Fruit fly (Drosophila melanogaster) whole organism, prepupa: ENCODE results near the gene Sarm.

Experiments
- CG10631 ChIP-seq: fragments of 200-800 bp; sonication (Bioruptor generic); optimal IDR thresholded peaks from 2 replicates; lab custom pipeline; 2016; ENCODE audit warnings: missing biosample characterization, missing genetic modification characterization
- CG11902 ChIP-seq: fragments of 200-800 bp; sonication (Bioruptor generic); optimal IDR thresholded peaks from 3 replicates; lab custom pipeline; 2016; ENCODE audit warnings: missing biosample characterization, missing genetic modification characterization
- CG15336 ChIP-seq: fragments of 200-800 bp; sonication (Bioruptor generic); IDR thresholded peaks from 2 replicates; pipeline ENCODE4 v1.3.6; 2022; ENCODE audit warnings: missing biosample characterization, missing genetic modification characterization
- CG16779 ChIP-seq: fragments of 200-800 bp; sonication (Bioruptor generic); optimal IDR thresholded peaks from 3 replicates; lab custom pipeline; 2017; ENCODE audit warnings: missing biosample characterization, mild to moderate bottlenecking, missing genetic modification characterization
- CG3032 ChIP-seq: fragments of 200-800 bp; optimal IDR thresholded peaks from 2 replicates; lab custom pipeline; 2019; ENCODE audit warnings: missing biosample characterization, mild to moderate bottlenecking, missing genetic modification characterization, moderate library complexity
- CG32006 ChIP-seq: fragments of 200-800 bp; sonication (Bioruptor generic); optimal IDR thresholded peaks from 3 replicates; lab custom pipeline; 2017; ENCODE audit warnings: missing biosample characterization, mild to moderate bottlenecking, missing genetic modification characterization
- CG34406 ChIP-seq: fragments of 200-800 bp; sonication (Bioruptor generic); optimal IDR thresholded peaks from 3 replicates; lab custom pipeline; 2016; ENCODE audit warnings: missing biosample characterization, missing genetic modification characterization
- CG6163 ChIP-seq: fragments of 200-800 bp; sonication (Bioruptor generic); IDR thresholded peaks from 3 replicates; pipeline ENCODE4 v1.3.6; 2022; ENCODE audit warnings: missing biosample characterization, missing genetic modification characterization
- CG7368 ChIP-seq: fragments of 200-800 bp; sonication (Bioruptor generic); optimal IDR thresholded peaks from 3 replicates; lab custom pipeline; 2016; ENCODE audit warnings: missing biosample characterization, missing genetic modification characterization
- Ets96B ChIP-seq: fragments of 200-800 bp; optimal IDR thresholded peaks from 2 replicates; lab custom pipeline; 2019; ENCODE audit warnings: missing biosample characterization, mild to moderate bottlenecking, missing genetic modification characterization, moderate library complexity
- Hr38 ChIP-seq: sonication (Bioruptor generic); optimal IDR thresholded peaks from 2 replicates; lab custom pipeline; 2016; ENCODE audit warnings: missing biosample characterization, missing genetic modification characterization
- Hr4 ChIP-seq: fragments of 200-800 bp; sonication (Bioruptor generic); optimal IDR thresholded peaks from 3 replicates; lab custom pipeline; 2016; ENCODE audit warnings: missing biosample characterization, missing genetic modification characterization
- OdsH ChIP-seq: fragments of 200-800 bp; sonication (Bioruptor generic); optimal IDR thresholded peaks from 3 replicates; lab custom pipeline; 2016; ENCODE audit warnings: missing biosample characterization, missing genetic modification characterization
- Smox ChIP-seq: fragments of 200-800 bp; sonication (Bioruptor generic); optimal IDR thresholded peaks from 3 replicates; lab custom pipeline; 2016; ENCODE audit warnings: missing biosample characterization, missing genetic modification characterization
- Sox14 ChIP-seq: fragments of 200-800 bp; sonication (Bioruptor generic); optimal IDR thresholded peaks from 3 replicates; lab custom pipeline; 2016; ENCODE audit warnings: missing biosample characterization, missing genetic modification characterization
- achi ChIP-seq: fragments of 200-800 bp; sonication (Bioruptor generic); optimal IDR thresholded peaks from 3 replicates; lab custom pipeline; 2016; ENCODE audit warnings: missing biosample characterization, missing genetic modification characterization
- cyc ChIP-seq: fragments of 200-800 bp; sonication (Bioruptor generic); optimal IDR thresholded peaks from 3 replicates; lab custom pipeline; 2016; ENCODE audit warnings: missing biosample characterization, missing genetic modification characterization
- dsx ChIP-seq: fragments of 200-800 bp; optimal IDR thresholded peaks from 3 replicates; lab custom pipeline; 2019; ENCODE audit warnings: missing biosample characterization, mild to moderate bottlenecking, missing genetic modification characterization, moderate library complexity; ENCODE audit not compliant: poor library complexity, severe bottlenecking
- eg ChIP-seq: fragments of 200-800 bp; sonication (Bioruptor generic); IDR thresholded peaks from 3 replicates; pipeline ENCODE4 v1.3.6; 2022; ENCODE audit warnings: missing biosample characterization, missing genetic modification characterization
- fd85E ChIP-seq: fragments of 200-800 bp; sonication (Bioruptor generic); optimal IDR thresholded peaks from 3 replicates; lab custom pipeline; 2016; ENCODE audit warnings: missing biosample characterization, missing genetic modification characterization
- fkh ChIP-seq: fragments of 200-800 bp; sonication (Bioruptor generic); optimal IDR thresholded peaks from 3 replicates; lab custom pipeline; 2017; ENCODE audit warnings: missing biosample characterization, mild to moderate bottlenecking, missing genetic modification characterization, moderate library complexity
- lz ChIP-seq: fragments of 200-800 bp; sonication (Bioruptor generic); optimal IDR thresholded peaks from 3 replicates; lab custom pipeline; 2016; ENCODE audit warnings: missing biosample characterization, missing genetic modification characterization
- net ChIP-seq: fragments of 200-800 bp; sonication (Bioruptor generic); optimal IDR thresholded peaks from 3 replicates; lab custom pipeline; 2016; ENCODE audit warnings: missing biosample characterization, missing genetic modification characterization
- spab ChIP-seq: fragments of 200-800 bp; sonication (Bioruptor generic); optimal IDR thresholded peaks from 2 replicates; lab custom pipeline; 2017; ENCODE audit warnings: missing biosample characterization, mild to moderate bottlenecking, missing genetic modification characterization, missing genetic modification reagents
- svp ChIP-seq: fragments of 200-800 bp; sonication (Bioruptor generic); peaks from one replicate; lab custom pipeline; 2016; ENCODE audit warnings: missing biosample characterization, missing genetic modification characterization
- topi ChIP-seq: fragments of 200-800 bp; sonication (Bioruptor generic); optimal IDR thresholded peaks from 3 replicates; lab custom pipeline; 2016; ENCODE audit warnings: missing biosample characterization, missing genetic modification characterization

Gene Sarm

DNA sequence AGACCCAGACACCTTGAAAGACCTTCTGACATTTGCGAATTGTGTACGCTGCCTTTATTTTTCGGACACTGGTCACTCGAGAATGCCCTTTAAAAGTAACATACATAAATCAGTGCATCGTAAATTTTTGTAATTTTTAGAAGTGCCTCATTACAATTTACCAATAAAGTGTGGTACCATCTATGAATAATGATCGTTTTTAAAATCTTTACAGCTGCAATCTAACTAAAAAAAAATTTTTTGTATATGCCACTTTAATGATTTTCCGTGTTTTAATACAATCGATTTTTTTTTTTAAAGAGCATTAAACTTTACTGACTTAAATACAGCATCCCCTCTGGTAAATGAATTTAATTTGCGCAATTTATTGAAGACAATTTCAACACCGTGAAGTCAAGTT, 93.4 kb downstream of the Sarm start (continued):
- TF ChIP-seq spab (GFP tag; lab: Kevin White, UChicago) (no peak), Hr38 (GFP tag; lab: Kevin White, UChicago) (no peak), CG11902 (peak; percentile 41), CG16779 (tag; lab: Kevin White, UChicago) (no peak), svp (peak; percentile 90), achi (GFP tag; lab: Kevin White, UChicago) (peak; percentile 41), CG32006 (peak; percentile 6), CG6163 (GFP tag; lab: Robert Waterston, UW) (peak; percentile 48; the same call in 1 of the 3 replicates), eg (no peak), CG7368 (GFP tag; lab: Kevin White, UChicago) (no peak), fd85E (no peak), Ets96B (peak; percentile 30), CG15336 (GFP tag; lab: Robert Waterston, UW) (no peak), topi (GFP tag; lab: Kevin White, UChicago) (peak; percentile 72), Sox14 (peak; percentile 64), cyc (GFP tag; lab: Kevin White, UChicago) (peak; percentile 43), CG3032 (tag; lab: Kevin White, UChicago) (peak; percentile 38), Smox (GFP tag; lab: Kevin White, UChicago) (peak; percentile 59), OdsH (GFP tag; lab: Kevin White, UChicago) (peak; percentile 63), fkh (GFP tag; lab: Kevin White, UChicago) (no peak), net (no peak), lz (GFP tag; lab: Kevin White, UChicago) (peak; percentile 59), CG34406 (peak; percentile 67), Hr4 (no peak), dsx (GFP tag; lab: Kevin White, UChicago) (peak; percentile 18), CG10631 (GFP tag; lab: Kevin White, UChicago) (peak; percentile 53)
